Worm (Caenorhabditis elegans): Measurements from ENCODE around the gene degl-2.

degl-2 gene

DNA sequence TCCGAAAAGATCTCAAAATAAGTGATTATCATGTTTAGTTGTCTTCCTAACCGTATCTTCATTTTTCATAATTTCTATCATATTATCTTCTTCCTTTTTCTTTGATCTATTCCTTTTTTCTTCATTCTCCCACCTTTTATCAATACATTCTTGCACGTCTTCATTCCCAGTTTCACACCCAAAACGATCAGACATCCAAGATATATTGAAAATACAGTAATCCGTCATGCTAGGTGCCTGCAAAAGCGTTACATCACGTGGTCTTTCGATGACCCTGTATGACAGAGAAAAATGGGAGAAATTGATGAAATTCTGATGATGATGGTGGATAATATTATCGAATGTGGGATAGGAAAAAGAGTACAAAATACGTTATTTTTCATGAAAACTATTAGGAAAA lies 29.1 kb downstream of the degl-2 start (continued):
- no peak for TF ChIP-seq arid-1 (GFP tag; conservative IDR thresholded peaks at IDR 0.05)
- TF ChIP-seq lin-13 (GFP tag; optimal IDR thresholded peaks at IDR 0.05), result no peak
- TF ChIP-seq lin-38 (GFP tag; IDR thresholded peaks at IDR 0.05), result no peak
- no peak for TF ChIP-seq nhr-102 (tag; optimal IDR thresholded peaks at IDR 0.05)
- no peak for TF ChIP-seq ceh-62 (tag; optimal IDR thresholded peaks at IDR 0.05)
- TF ChIP-seq F37D6.2 (tag; optimal IDR thresholded peaks at IDR 0.05), result no peak
- no peak for TF ChIP-seq spr-3 (GFP tag; optimal IDR thresholded peaks at IDR 0.05)
- TF ChIP-seq ceh-32 (tag; optimal IDR thresholded peaks at IDR 0.05; ENCODE audit: poor library complexity), result no peak
- no peak for TF ChIP-seq F49E8.2 (tag; optimal IDR thresholded peaks at IDR 0.05; ENCODE audit: borderline replicate concordance)

DNA sequence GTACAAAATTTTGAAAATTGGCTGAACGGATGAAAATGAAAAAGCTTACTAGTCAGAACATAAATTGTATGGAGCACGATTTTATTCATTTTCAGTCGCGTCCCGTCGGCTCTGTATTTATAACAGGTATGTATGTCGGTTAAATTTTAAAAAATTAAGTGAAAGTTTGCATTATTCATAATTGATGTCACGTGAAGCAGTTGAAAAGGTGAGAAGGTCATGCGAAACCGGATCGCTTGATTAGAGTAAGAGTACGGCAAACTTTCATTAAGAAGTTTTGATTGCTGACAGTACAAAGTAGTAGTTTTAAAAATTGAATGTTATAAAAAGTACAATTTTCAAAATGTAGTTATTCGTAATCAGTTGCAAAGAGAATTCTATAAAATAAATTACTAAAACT lies 29.9 kb downstream of the degl-2 start:
- TF ChIP-seq fkh-10 (GFP tag; optimal IDR thresholded peaks at IDR 0.05) (no peak), unc-62 (GFP tag; optimal IDR thresholded peaks at IDR 0.05 in 1 of 2) (peak in 1 of 2 experiments; percentile 84), unc-62 (tag; optimal IDR thresholded peaks at IDR 0.05) (no peak)

DNA sequence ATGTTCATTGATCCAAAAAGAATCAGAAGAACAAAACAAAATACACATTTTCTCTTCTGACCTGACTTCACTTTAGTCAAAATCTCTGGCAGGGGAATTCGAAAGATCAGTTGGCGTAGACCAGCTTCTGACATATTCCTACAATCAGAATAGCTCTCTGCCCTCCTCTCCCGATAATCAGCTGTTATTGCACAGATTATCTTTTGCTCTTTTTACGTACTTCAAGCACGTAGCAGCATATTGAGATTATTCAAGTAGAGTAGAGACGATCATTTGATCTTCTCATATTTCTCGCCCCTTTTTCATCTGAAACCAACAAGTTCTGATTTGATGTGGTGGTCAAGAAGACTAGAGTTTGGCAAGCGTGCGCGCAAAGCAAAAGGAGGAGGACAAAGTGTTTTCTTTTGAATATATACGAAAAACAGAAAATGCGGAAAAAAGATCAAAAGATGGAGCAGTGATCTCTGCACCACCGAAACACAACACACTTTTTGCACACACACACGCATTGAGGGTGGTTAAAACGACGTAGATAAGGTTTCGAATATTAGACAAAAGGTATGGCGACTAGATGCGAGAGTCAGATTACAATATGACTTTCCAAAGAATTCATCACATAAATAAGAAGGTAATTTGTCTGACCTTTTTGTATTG lies 30.5 kb downstream of the degl-2 start:
- TF ChIP-seq nhr-77 (tag; optimal IDR thresholded peaks at IDR 0.05) (no peak), nhr-10 (tag; optimal IDR thresholded peaks at IDR 0.05) (peak; percentile 3), unc-62 (GFP tag; optimal IDR thresholded peaks at IDR 0.05 in 1 of 2) (peak in 1 of 2 experiments; percentile 94), unc-62 (tag; optimal IDR thresholded peaks at IDR 0.05) (no peak), zfp-2 (tag; optimal IDR thresholded peaks at IDR 0.05) (no peak), rbr-2 (tag; optimal IDR thresholded peaks at IDR 0.05) (no peak), nhr-28 (tag; optimal IDR thresholded peaks at IDR 0.05) (peak; percentile 4), dmd-8 (GFP tag; IDR thresholded peaks at IDR 0.05) (no peak), R02D3.7 (tag; optimal IDR thresholded peaks at IDR 0.05) (no peak), zfp-3 (GFP tag; conservative IDR thresholded peaks at IDR 0.05) (0 out of 2 replicates have a peak, but pooled peaks have one; percentile 16), pqm-1 (tag; optimal IDR thresholded peaks at IDR 0.05) (peak; percentile 25), F37D6.2 (tag; optimal IDR thresholded peaks at IDR 0.05) (no peak), mdl-1 (tag; optimal IDR thresholded peaks at IDR 0.05) (peak in 1 of 2 experiments; percentile 22), dve-1 (tag; optimal IDR thresholded peaks at IDR 0.05; ENCODE audit: insufficient read depth) (peak; percentile 56), spr-3 (GFP tag; optimal IDR thresholded peaks at IDR 0.05) (no peak), daf-12 (tag; optimal IDR thresholded peaks at IDR 0.05) (no peak), hlh-11 (tag; optimal IDR thresholded peaks at IDR 0.05) (peak; percentile 27), nhr-6 (tag; optimal IDR thresholded peaks at IDR 0.05) (no peak), mxl-3 (GFP tag; optimal IDR thresholded peaks at IDR 0.05) (peak; percentile 1), daf-19 (GFP tag; conservative IDR thresholded peaks at IDR 0.05) (no peak), set-16 (GFP tag; IDR thresholded peaks at IDR 0.05) (no peak), cey-2 (tag; optimal IDR thresholded peaks at IDR 0.05; ENCODE audit: borderline replicate concordance, insufficient read depth) (no peak), dmd-9 (GFP tag; IDR thresholded peaks at IDR 0.05) (0 out of 2 replicates have a peak, but pooled peaks have one; percentile 9), aha-1 (tag) (peak; percentile 77), hlh-30 (tag; optimal IDR thresholded peaks at IDR 0.05; ENCODE audit: insufficient read depth) (no peak), attf-4 (tag; optimal IDR thresholded peaks at IDR 0.05) (no peak), mep-1 (tag; optimal IDR thresholded peaks at IDR 0.05) (peak; percentile 2), mes-2 (tag; optimal IDR thresholded peaks at IDR 0.05; ENCODE audit: poor library complexity, severe bottlenecking) (peak; percentile 7), ctbp-1 (GFP tag; IDR thresholded peaks at IDR 0.05) (0 out of 2 replicates have a peak, but pooled peaks have one; percentile 53), daf-16 (GFP tag; optimal IDR thresholded peaks at IDR 0.05) (no peak), daf-16 (tag; optimal IDR thresholded peaks at IDR 0.05) (peak; percentile 61)

Measured in whole organism, L4 larva.